Fruit fly (Drosophila melanogaster) whole organism, pupa: ENCODE results near the gene ClC-c.
A peak's percentile ranks its signal among the peaks of the same experiment; 100 is the strongest.

Experiments
- CG10348 ChIP-seq: fragments of 200-800 bp; sonication (Bioruptor generic); IDR thresholded peaks from 2 replicates; pipeline ENCODE4 v1.3.6; 2022; ENCODE audit warnings: missing biosample characterization, missing genetic modification characterization
- CG12605 ChIP-seq: fragments of 200-800 bp; sonication (Bioruptor generic); IDR thresholded peaks from 2 replicates; pipeline ENCODE4 v1.3.6; 2022; ENCODE audit warnings: missing biosample characterization, missing genetic modification characterization
- CG13204 ChIP-seq: fragments of 200-800 bp; sonication (Bioruptor generic); optimal IDR thresholded peaks from 2 replicates; lab custom pipeline; 2018; ENCODE audit warnings: missing biosample characterization, mild to moderate bottlenecking, missing genetic modification characterization, moderate library complexity
- CG14655 ChIP-seq: fragments of 200-800 bp; sonication (Bioruptor generic); optimal IDR thresholded peaks from 3 replicates; lab custom pipeline; 2017; ENCODE audit warnings: mild to moderate bottlenecking, missing biosample characterization, missing genetic modification reagents, missing genetic modification characterization
- CG15710 ChIP-seq: fragments of 200-800 bp; sonication (Bioruptor generic); optimal IDR thresholded peaks from 2 replicates; lab custom pipeline; 2018; ENCODE audit warnings: missing biosample characterization, mild to moderate bottlenecking, missing genetic modification characterization, moderate library complexity
- CG17806 ChIP-seq: fragments of 200-800 bp; sonication (Bioruptor generic); optimal IDR thresholded peaks from 2 replicates; lab custom pipeline; 2018; ENCODE audit warnings: missing biosample characterization, mild to moderate bottlenecking, missing genetic modification characterization, moderate library complexity
- CG32121 ChIP-seq: fragments of 200-800 bp; sonication (Bioruptor generic); IDR thresholded peaks from 2 replicates; pipeline ENCODE4 v1.3.6; 2022; ENCODE audit warnings: missing biosample characterization, missing genetic modification characterization
- CG34367 ChIP-seq: fragments of 200-800 bp; sonication (Bioruptor generic); optimal IDR thresholded peaks from 2 replicates; lab custom pipeline; 2018; ENCODE audit warnings: missing biosample characterization, mild to moderate bottlenecking, missing genetic modification characterization
- CG4496 ChIP-seq: fragments of 200-800 bp; sonication (Bioruptor generic); IDR thresholded peaks from 3 replicates; pipeline ENCODE4 v1.3.6; 2022; ENCODE audit warnings: missing biosample characterization, missing genetic modification characterization
- CG8159 ChIP-seq: fragments of 200-800 bp; sonication (Bioruptor generic); optimal IDR thresholded peaks from 3 replicates; lab custom pipeline; 2018; ENCODE audit warnings: missing biosample characterization, mild to moderate bottlenecking, missing genetic modification characterization, moderate library complexity
- CG8301 ChIP-seq: fragments of 200-800 bp; sonication (Bioruptor generic); optimal IDR thresholded peaks from 2 replicates; lab custom pipeline; 2018; ENCODE audit warnings: missing biosample characterization, mild to moderate bottlenecking, missing genetic modification characterization
- CG9948 ChIP-seq: fragments of 200-800 bp; sonication (Bioruptor generic); optimal IDR thresholded peaks from 2 replicates; lab custom pipeline; 2018; ENCODE audit warnings: missing biosample characterization, mild to moderate bottlenecking, missing genetic modification characterization, moderate library complexity
- D1 ChIP-seq: fragments of 200-800 bp; sonication (Bioruptor generic); optimal IDR thresholded peaks from 2 replicates; lab custom pipeline; 2018; ENCODE audit warnings: missing biosample characterization, mild to moderate bottlenecking, missing genetic modification characterization, moderate library complexity
- EcR ChIP-seq: fragments of 200-800 bp; sonication (Bioruptor generic); optimal IDR thresholded peaks from 3 replicates; lab custom pipeline; 2019; ENCODE audit warnings: missing biosample characterization, missing genetic modification characterization, mild to moderate bottlenecking, moderate library complexity, missing genetic modification reagents
- Ets98B ChIP-seq: fragments of 200-800 bp; sonication (Bioruptor generic); IDR thresholded peaks from 2 replicates; pipeline ENCODE4 v1.3.6; 2022; ENCODE audit warnings: missing biosample characterization, missing genetic modification characterization
- Pif1A ChIP-seq: fragments of 200-800 bp; sonication (Bioruptor generic); optimal IDR thresholded peaks from 3 replicates; lab custom pipeline; 2016; ENCODE audit warnings: missing biosample characterization, missing genetic modification characterization
- Pif1B ChIP-seq: fragments of 200-800 bp; sonication (Bioruptor generic); optimal IDR thresholded peaks from 3 replicates; lab custom pipeline; 2016; ENCODE audit warnings: missing biosample characterization, missing genetic modification characterization
- Snoo ChIP-seq: fragments of 200-800 bp; sonication (Bioruptor generic); optimal IDR thresholded peaks from 3 replicates; lab custom pipeline; 2017; ENCODE audit warnings: missing biosample characterization, mild to moderate bottlenecking, missing genetic modification characterization, inconsistent platforms
- fd96Ca ChIP-seq: fragments of 200-800 bp; sonication (Bioruptor generic); IDR thresholded peaks from 3 replicates; pipeline ENCODE4 v1.3.6; 2022; ENCODE audit warnings: missing biosample characterization, missing genetic modification characterization
- gl ChIP-seq: fragments of 200-800 bp; sonication (Bioruptor generic); optimal IDR thresholded peaks from 2 replicates; lab custom pipeline; 2018; ENCODE audit warnings: missing biosample characterization, mild to moderate bottlenecking, missing genetic modification characterization
- rn ChIP-seq: fragments of 200-800 bp; sonication (Bioruptor generic); IDR thresholded peaks from 2 replicates; pipeline ENCODE4 v1.3.6; 2022; ENCODE audit warnings: missing biosample characterization, missing genetic modification characterization

Gene ClC-c

DNA sequence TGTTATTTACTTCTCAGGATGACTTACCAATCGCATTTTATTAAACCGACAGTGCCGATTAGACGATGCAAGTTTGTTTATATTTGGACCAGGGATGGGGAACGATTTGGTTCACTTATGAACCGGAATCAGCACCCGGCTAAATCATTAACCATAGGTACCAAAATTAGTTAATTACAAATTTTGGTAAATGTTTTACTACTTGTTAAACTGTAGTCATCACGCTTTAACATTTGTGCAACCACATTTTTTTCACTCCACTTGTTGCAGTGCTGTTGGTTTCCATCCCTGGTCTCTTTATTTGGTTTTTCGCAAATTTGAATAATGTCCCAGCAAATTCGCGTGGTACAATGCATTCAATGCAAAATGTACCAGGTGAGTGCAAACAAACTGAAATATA, 15.3 kb downstream of the ClC-c start, which contains the start of the genes IntS9 and CG43295:
Gene IntS9 (minus strand): TSS at position 100 of the 400 bp plus-strand sequence.
Gene CG43295 (plus strand): TSS at position 325 of the 400 bp plus-strand sequence.
- TF ChIP-seq CG12605 (GFP tag; lab: Robert Waterston, UW) = peak; percentile 72
- TF ChIP-seq CG9948 = peak; percentile 67
- TF ChIP-seq rn (GFP tag; lab: Robert Waterston, UW) = peak; percentile 61; the same call in 1 of the 2 replicates
- no peak for TF ChIP-seq D1
- TF ChIP-seq CG14655 (GFP tag; lab: Kevin White, UChicago) = no peak
- peak; percentile 73 for TF ChIP-seq CG34367 (tag; lab: Kevin White, UChicago)
- TF ChIP-seq gl = peak; percentile 71
- TF ChIP-seq Pif1B (GFP tag; lab: Kevin White, UChicago) = no peak
- TF ChIP-seq CG8301 (tag; lab: Kevin White, UChicago) = no peak
- no peak for TF ChIP-seq CG8159
- no peak for TF ChIP-seq EcR (GFP tag; lab: Kevin White, UChicago)
- peak; percentile 83 for TF ChIP-seq CG17806 (tag; lab: Kevin White, UChicago)
- peak; percentile 77 for TF ChIP-seq Snoo (tag; lab: Kevin White, UChicago)
- peak; percentile 84 for TF ChIP-seq Ets98B
- TF ChIP-seq CG4496 = peak; percentile 88
- no peak for TF ChIP-seq CG13204
- TF ChIP-seq CG15710 = peak; percentile 81
- TF ChIP-seq CG10348 (GFP tag; lab: Robert Waterston, UW) = no peak
- TF ChIP-seq CG32121 = peak; percentile 74
- no peak for TF ChIP-seq Pif1A
- peak; percentile 91 for TF ChIP-seq fd96Ca (GFP tag; lab: Robert Waterston, UW)

DNA sequence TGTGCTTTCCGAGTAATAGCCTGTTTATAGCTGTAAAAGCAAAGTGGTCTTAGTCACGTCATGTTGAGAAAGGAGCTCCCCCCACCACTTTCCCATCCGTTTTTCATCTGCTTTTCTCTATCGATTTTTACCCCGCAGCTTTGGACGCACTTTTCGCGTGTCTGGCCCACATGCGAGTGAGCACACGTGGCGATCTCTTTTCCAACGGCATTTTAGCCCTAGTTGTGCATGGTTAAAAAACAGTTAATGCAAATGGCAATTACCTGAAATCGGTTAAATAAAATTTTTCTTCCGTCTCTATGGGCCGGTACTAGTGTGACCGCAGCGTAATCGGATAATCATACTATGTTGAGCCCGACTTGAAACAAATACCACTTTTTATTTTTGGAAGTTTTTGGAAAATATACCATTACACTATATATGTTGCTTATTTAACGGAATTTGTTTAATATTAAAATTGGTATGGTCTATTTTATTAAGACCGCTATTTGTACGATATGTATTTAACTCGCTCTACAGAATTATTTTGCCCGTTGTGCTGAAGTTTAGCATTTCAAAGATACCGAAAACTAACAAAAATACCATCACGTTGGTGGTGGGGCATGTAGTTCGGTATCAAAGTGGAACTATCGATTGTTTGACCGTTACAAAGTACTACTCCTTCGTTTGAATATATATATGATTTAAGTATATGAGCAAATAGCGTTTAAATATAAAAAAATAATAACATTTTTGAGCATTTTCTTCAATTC, 22.0 kb downstream of the ClC-c start, which contains the start of gene Zn72D:
Gene Zn72D (minus strand): TSS at position 558 of the 752 bp plus-strand sequence.
- TF ChIP-seq Ets98B (no peak), Snoo (tag; lab: Kevin White, UChicago) (peak; percentile 5)

DNA sequence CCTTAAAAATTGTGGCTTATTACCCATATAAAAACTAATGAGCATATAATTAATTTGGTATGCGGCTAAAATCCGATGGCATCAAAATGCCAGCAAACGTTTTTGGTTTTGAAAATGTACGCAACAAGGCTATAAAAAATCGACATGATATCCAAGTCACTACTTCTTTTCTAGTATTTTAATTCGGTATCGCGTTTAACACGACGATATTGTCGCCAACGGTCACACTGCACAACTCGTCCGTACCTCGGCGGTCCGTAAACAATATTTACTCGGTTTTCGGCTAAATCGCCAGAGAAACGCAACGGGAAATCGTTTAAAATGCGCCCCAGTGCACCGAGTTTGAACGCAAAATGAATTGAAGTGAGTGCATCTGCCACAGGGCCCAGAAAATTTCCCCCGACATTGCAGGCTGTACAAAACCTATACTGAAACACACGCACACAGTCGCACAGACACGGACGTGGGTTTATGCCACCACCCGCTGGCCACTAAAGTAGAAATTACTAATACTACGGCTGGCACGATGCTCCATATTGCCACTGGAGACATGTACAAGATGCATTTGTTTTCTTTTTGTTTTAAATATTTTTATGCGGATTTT, 22.9 kb downstream of the ClC-c start, which contains the start of gene Taf4:
Gene Taf4 (plus strand): TSS at position 210 of the 604 bp plus-strand sequence.
- peak; percentile 59; the same call in 1 of the 2 replicates for TF ChIP-seq CG12605 (GFP tag; lab: Robert Waterston, UW)
- TF ChIP-seq gl = no peak

DNA sequence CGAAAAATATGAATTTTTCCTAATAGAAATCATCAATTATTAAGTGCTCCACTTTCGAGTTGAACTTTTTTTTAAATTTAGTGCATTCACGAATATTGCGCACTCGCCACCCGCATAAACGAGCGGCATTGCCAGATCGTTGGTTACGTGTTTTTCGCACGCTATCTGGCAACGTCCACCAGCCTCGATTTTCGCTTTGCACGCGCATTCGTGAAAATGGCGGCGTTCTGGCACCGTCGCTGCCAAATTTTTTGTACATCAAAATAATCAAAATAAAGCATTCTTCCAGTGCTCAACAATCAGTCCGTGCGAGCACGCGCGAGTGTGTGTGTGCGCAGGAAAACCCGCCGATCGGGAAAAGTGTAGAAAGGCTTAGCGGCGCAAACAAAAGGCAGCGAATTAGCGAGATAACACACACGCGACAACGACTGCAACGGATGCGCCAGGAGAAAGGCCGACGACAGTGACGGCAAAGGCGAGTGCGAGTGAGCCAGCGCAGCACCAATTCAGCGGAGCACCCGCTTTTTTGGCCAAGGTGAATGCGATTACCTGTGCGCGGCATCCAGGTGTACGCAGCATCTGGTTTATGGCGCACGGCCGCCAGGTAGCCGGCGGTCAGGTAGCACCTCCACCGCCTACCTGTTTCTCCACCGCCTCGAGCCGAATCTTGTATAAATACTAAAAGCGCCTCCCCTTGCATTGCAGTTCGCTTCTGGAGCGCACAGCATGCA, 23.5 kb downstream of the ClC-c start:
- TF ChIP-seq fd96Ca (GFP tag; lab: Robert Waterston, UW) = peak; percentile 90
- no peak for TF ChIP-seq CG8159
- peak; percentile 70 for TF ChIP-seq CG17806 (tag; lab: Kevin White, UChicago)
- 0 out of 2 replicates have a peak, but pooled peaks have one; percentile 5 for TF ChIP-seq CG12605 (GFP tag; lab: Robert Waterston, UW)
- TF ChIP-seq Ets98B = peak; percentile 90
- TF ChIP-seq CG15710 = peak; percentile 76
- peak; percentile 82 for TF ChIP-seq Snoo (tag; lab: Kevin White, UChicago)
- peak; percentile 38 for TF ChIP-seq EcR (GFP tag; lab: Kevin White, UChicago)
- no peak for TF ChIP-seq CG14655 (GFP tag; lab: Kevin White, UChicago)
- peak; percentile 70 for TF ChIP-seq CG34367 (tag; lab: Kevin White, UChicago)
- TF ChIP-seq CG10348 (GFP tag; lab: Robert Waterston, UW) = no peak
- TF ChIP-seq Pif1A = no peak
- peak; percentile 52 for TF ChIP-seq rn (GFP tag; lab: Robert Waterston, UW)
- TF ChIP-seq gl = no peak
- TF ChIP-seq D1 = no peak
- TF ChIP-seq CG4496 = peak; percentile 93
- TF ChIP-seq CG13204 = no peak
- peak; percentile 66 for TF ChIP-seq CG9948
- TF ChIP-seq CG8301 (tag; lab: Kevin White, UChicago) = peak; percentile 79
- peak; percentile 85 for TF ChIP-seq CG32121
- peak; percentile 88 for TF ChIP-seq Pif1B (GFP tag; lab: Kevin White, UChicago)

DNA sequence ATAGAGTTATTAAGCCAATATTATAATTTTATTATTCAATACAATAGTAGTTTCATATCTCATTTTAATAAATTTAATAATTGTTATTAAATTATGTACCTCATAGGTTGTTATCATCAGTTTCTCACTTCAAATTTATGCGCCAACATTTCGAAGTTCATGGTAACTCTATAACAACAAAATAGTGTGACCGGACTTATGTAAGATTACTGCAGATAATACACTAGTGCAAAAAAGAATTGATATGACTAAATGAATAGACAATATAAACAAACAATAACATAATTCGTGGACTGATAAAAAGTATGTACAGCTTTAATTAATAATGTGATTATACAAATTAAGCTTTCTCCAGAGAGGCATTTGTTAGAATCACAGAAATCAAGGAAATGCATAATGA, 31.5 kb downstream of the ClC-c start, which contains the start of gene Strump:
Gene Strump (plus strand): TSS at position 212 of the 400 bp plus-strand sequence.
- TF ChIP-seq CG4496 (no peak), Ets98B (no peak)

DNA sequence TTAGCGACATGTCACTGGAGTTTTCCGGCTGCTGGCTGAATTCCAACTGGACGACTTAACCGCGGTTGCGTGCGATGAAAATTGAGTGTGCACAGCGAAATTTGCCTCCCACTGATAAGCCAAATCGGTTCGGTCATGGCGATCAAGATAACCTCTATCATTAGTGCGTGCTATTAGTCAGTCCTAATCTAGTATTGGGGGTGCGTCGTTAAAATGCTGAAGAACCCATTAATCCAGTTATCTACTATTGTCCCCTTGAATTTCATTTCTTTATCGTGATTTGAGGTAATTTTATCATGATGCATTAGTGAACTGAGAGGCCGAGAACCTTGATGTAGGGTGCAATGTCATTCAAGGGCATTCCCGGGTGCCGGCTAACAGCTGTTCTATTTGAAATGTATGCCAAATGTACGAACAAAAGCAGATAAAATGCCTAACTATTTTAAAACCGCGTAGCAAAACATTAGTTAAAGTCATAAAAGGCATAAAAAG, 38.3 kb downstream of the ClC-c start, which contains the start of gene Pgm1:
Gene Pgm1 (minus strand): TSS at position 51 of the 492 bp plus-strand sequence.
- TF ChIP-seq CG10348 (GFP tag; lab: Robert Waterston, UW) (peak; percentile 62), Snoo (tag; lab: Kevin White, UChicago) (peak; percentile 86), CG12605 (GFP tag; lab: Robert Waterston, UW) (peak; percentile 63), rn (GFP tag; lab: Robert Waterston, UW) (peak; percentile 75), CG4496 (peak; percentile 87), gl (peak; percentile 86), fd96Ca (GFP tag; lab: Robert Waterston, UW) (peak; percentile 89; the same call in 2 of the 3 replicates), CG14655 (GFP tag; lab: Kevin White, UChicago) (no peak), Ets98B (peak; percentile 68), CG15710 (peak; percentile 79), EcR (GFP tag; lab: Kevin White, UChicago) (peak; percentile 71), CG34367 (tag; lab: Kevin White, UChicago) (no peak), CG9948 (peak; percentile 83), CG8159 (peak; percentile 86), CG13204 (no peak), CG8301 (tag; lab: Kevin White, UChicago) (peak; percentile 91), CG32121 (peak; percentile 77), CG17806 (tag; lab: Kevin White, UChicago) (peak; percentile 85), Pif1A (no peak)
